Worm (Caenorhabditis elegans): ENCODE results near the gene F36G9.13.

DNA sequence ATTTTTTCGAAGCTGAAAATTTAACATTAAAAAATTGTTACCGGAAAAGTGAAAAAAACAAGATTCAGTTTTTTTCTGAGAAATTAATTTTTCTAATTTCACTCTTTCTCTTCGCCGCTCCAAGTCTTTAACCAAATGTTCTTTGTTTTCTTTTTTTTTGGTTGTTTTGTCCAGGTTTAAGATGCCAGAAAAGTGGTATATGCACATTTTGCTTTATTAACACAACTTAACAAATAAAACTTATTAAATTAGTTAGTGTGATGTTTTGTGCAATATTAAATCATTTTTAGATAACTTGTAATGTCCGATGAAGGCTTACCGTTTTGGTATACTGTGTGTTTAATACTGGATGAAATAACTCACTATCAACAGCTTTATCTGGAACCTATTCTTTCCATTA, 40.0 kb upstream of the F36G9.13 start, which contains the start of gene srw-53:
- TF ChIP-seq hmbx-1 (tag; optimal IDR thresholded peaks at IDR 0.05) = no peak
- no peak for TF ChIP-seq ceh-13 (GFP tag; optimal IDR thresholded peaks at IDR 0.05)
- TF ChIP-seq ama-1 (optimal IDR thresholded peaks at IDR 0.05) = no peak
- no peak for TF ChIP-seq flt-1 (GFP tag; IDR thresholded peaks at IDR 0.05)
- no peak for TF ChIP-seq aly-1 (tag; optimal IDR thresholded peaks at IDR 0.05)
- no peak for TF ChIP-seq sea-1 (GFP tag; conservative IDR thresholded peaks at IDR 0.05)
- no peak for TF ChIP-seq scrt-1 (GFP tag; IDR thresholded peaks at IDR 0.05)
